Worm (Caenorhabditis elegans): ENCODE measurements around the gene T25B9.9.

DNA sequence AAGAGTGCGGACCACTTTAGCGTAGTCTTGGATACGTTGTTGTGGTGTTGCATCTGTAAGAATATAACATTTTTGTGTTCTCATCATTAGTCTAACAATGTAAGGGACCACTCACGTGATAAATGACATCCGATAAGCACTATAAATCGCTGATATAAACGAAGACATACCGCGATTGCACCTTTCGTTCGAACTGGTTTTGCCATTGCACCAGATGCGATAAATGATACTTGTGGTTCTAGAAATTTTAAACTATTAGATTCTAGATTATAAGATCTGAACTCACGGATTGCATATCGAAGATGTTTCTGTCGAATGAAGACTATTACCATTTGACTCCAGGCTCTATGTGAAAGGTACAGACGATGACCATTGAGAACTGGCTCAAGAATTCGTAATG, 1.8 kb downstream of the T25B9.9 start:
- TF ChIP-seq nhr-76 (tag; optimal IDR thresholded peaks at IDR 0.05) (no peak), hif-1 (tag; optimal IDR thresholded peaks at IDR 0.05) (no peak), dmd-9 (GFP tag; IDR thresholded peaks at IDR 0.05) (no peak), pha-4 (GFP tag; IDR thresholded peaks at IDR 0.05) (no peak), pha-4 (tag; optimal IDR thresholded peaks at IDR 0.05) (no peak), aly-2 (tag; optimal IDR thresholded peaks at IDR 0.05) (no peak)
